Fruit fly (Drosophila melanogaster) whole organism, wandering third instar larva: ENCODE results near the gene CG43673.

ENCODE experiments used
- Abd-B ChIP-seq: fragments of >200 bp; optimal IDR thresholded peaks from 2 replicates; lab custom pipeline; 2017; ENCODE audit warnings: missing biosample characterization, missing genetic modification characterization
- CG32264 ChIP-seq: fragments of 200-800 bp; sonication (Bioruptor generic); optimal IDR thresholded peaks from 2 replicates; lab custom pipeline; 2016; ENCODE audit warnings: missing biosample characterization, missing genetic modification characterization
- CG9705 ChIP-seq: fragments of 200-800 bp; sonication (Bioruptor generic); optimal IDR thresholded peaks from 2 replicates; lab custom pipeline; 2018; ENCODE audit warnings: missing biosample characterization, mild to moderate bottlenecking, missing genetic modification characterization
- CrebA ChIP-seq: fragments of 200-800 bp; sonication (Bioruptor generic); optimal IDR thresholded peaks from 2 replicates; lab custom pipeline; 2016; ENCODE audit warnings: missing biosample characterization, mild to moderate bottlenecking, missing genetic modification characterization, borderline replicate concordance
- Dfd ChIP-seq: fragments of >200 bp; optimal IDR thresholded peaks from 2 replicates; lab custom pipeline; 2017; ENCODE audit warnings: missing biosample characterization, missing genetic modification characterization
- Dif ChIP-seq: fragments of 200-275, 200-300 bp; sonication (Bioruptor generic); optimal IDR thresholded peaks from 2 replicates; lab custom pipeline; 2018; ENCODE audit warnings: missing biosample characterization, missing genetic modification characterization; ENCODE audit not compliant: partially characterized antibody
- GATAd ChIP-seq: sonication (Bioruptor generic); optimal IDR thresholded peaks from 2 replicates; lab custom pipeline; 2016; ENCODE audit warnings: missing biosample characterization, missing genetic modification characterization
- HLH106 ChIP-seq: fragments of 200-800 bp; optimal IDR thresholded peaks from 3 replicates; lab custom pipeline; 2019; ENCODE audit warnings: missing biosample characterization, mild to moderate bottlenecking, missing genetic modification characterization, moderate library complexity
- Hnf4 ChIP-seq: fragments of 200-800 bp; sonication (Bioruptor generic); optimal IDR thresholded peaks from 2 replicates; lab custom pipeline; 2016; ENCODE audit warnings: missing biosample characterization, mild to moderate bottlenecking, missing genetic modification characterization
- Hr78 ChIP-seq: fragments of >200 bp; optimal IDR thresholded peaks from 2 replicates; lab custom pipeline; 2017; ENCODE audit warnings: missing biosample characterization, missing genetic modification characterization
- Jra ChIP-seq: sonication (Bioruptor generic); optimal IDR thresholded peaks from 2 replicates; lab custom pipeline; 2016; ENCODE audit warnings: missing biosample characterization, missing genetic modification characterization
- Mio ChIP-seq: sonication (Bioruptor generic); optimal IDR thresholded peaks from 2 replicates; lab custom pipeline; 2016; ENCODE audit warnings: missing biosample characterization, missing genetic modification characterization
- Myc ChIP-seq: fragments of >200 bp; optimal IDR thresholded peaks from 2 replicates; lab custom pipeline; 2017
- N ChIP-seq: fragments of >200 bp; optimal IDR thresholded peaks from 2 replicates; lab custom pipeline; 2018; ENCODE audit warnings: missing biosample characterization, missing external identifiers, missing genetic modification characterization
- OdsH ChIP-seq: fragments of 200-800 bp; sonication (Bioruptor generic); optimal IDR thresholded peaks from 2 replicates; lab custom pipeline; 2016; ENCODE audit warnings: missing biosample characterization, mild to moderate bottlenecking, missing genetic modification characterization
- Rel ChIP-seq, 2 experiments: fragments of 200-800 bp; sonication (Bioruptor generic) in 1 of 2; optimal IDR thresholded peaks; 2 replicates in 1 of 2; 3 replicates in 1 of 2; lab custom pipeline; 2016 to 2019; ENCODE audit warnings: mild to moderate bottlenecking in 2 of 2, missing biosample characterization in 2 of 2, missing genetic modification characterization in 2 of 2, moderate library complexity in 1 of 2
- Sp1 ChIP-seq: fragments of 200-800 bp; sonication (Bioruptor generic); optimal IDR thresholded peaks from 3 replicates; lab custom pipeline; 2019; ENCODE audit warnings: missing biosample characterization, mild to moderate bottlenecking, missing genetic modification characterization, moderate library complexity
- Vsx2 ChIP-seq: fragments of 200-300, 225-300 bp; sonication (Bioruptor generic); optimal IDR thresholded peaks from 2 replicates; lab custom pipeline; 2018; ENCODE audit warnings: missing biosample characterization, missing genetic modification characterization; ENCODE audit not compliant: partially characterized antibody
- br ChIP-seq: fragments of 200-800 bp; sonication (Bioruptor generic); optimal IDR thresholded peaks from 2 replicates; lab custom pipeline; 2016; ENCODE audit warnings: missing biosample characterization, missing genetic modification characterization
- brk ChIP-seq: fragments of 200-800 bp; sonication (Bioruptor generic); optimal IDR thresholded peaks from 2 replicates; lab custom pipeline; 2016; ENCODE audit warnings: missing biosample characterization, mild to moderate bottlenecking, missing genetic modification characterization
- dl ChIP-seq, 2 experiments: fragments of 175-275, 200-275 bp in 1 of 2; fragments of 200-275 bp in 1 of 2; sonication (Bioruptor generic); optimal IDR thresholded peaks; lab custom pipeline; 2018; ENCODE audit warnings: mild to moderate bottlenecking in 2 of 2, missing biosample characterization in 2 of 2, missing genetic modification characterization in 2 of 2, moderate library complexity in 2 of 2; ENCODE audit not compliant: partially characterized antibody in 2 of 2, insufficient read depth in 1 of 2
- dmrt93B ChIP-seq: fragments of 200-800 bp; sonication (Bioruptor generic); optimal IDR thresholded peaks from 2 replicates; lab custom pipeline; 2018; ENCODE audit warnings: missing biosample characterization, mild to moderate bottlenecking, missing genetic modification characterization
- dsf ChIP-seq: sonication (Bioruptor generic); optimal IDR thresholded peaks from 2 replicates; lab custom pipeline; 2016; ENCODE audit warnings: missing biosample characterization, missing genetic modification characterization, borderline replicate concordance
- ey ChIP-seq: fragments of 200-800 bp; sonication (Bioruptor generic); optimal IDR thresholded peaks from 2 replicates; lab custom pipeline; 2016; ENCODE audit warnings: missing biosample characterization, missing genetic modification characterization
- foxo ChIP-seq, 2 experiments: fragments of 200-800 bp; sonication (Bioruptor generic); optimal IDR thresholded peaks; 2 replicates in 1 of 2; 3 replicates in 1 of 2; lab custom pipeline; 2016 to 2017; ENCODE audit warnings: missing biosample characterization in 2 of 2, missing genetic modification characterization in 2 of 2
- fru ChIP-seq: fragments of 200-800 bp; sonication (Bioruptor generic); optimal IDR thresholded peaks from 3 replicates; lab custom pipeline; 2016; ENCODE audit warnings: missing biosample characterization, mild to moderate bottlenecking, missing genetic modification characterization
- h ChIP-seq: fragments of 200-800 bp; sonication (Bioruptor generic); optimal IDR thresholded peaks from 3 replicates; lab custom pipeline; 2016; ENCODE audit warnings: missing biosample characterization, mild to moderate bottlenecking, missing genetic modification characterization
- jim ChIP-seq: fragments of 175-275, 200-325 bp; sonication (Bioruptor generic); optimal IDR thresholded peaks from 2 replicates; lab custom pipeline; 2016; ENCODE audit warnings: missing biosample characterization, mild to moderate bottlenecking, missing genetic modification characterization
- lola ChIP-seq: fragments of >200 bp; optimal IDR thresholded peaks from 2 replicates; lab custom pipeline; 2017; ENCODE audit warnings: missing biosample characterization, missing genetic modification characterization
- pan ChIP-seq: fragments of >200 bp; optimal IDR thresholded peaks from 2 replicates; lab custom pipeline; 2017
- psq ChIP-seq: fragments of 200-800 bp; sonication (Bioruptor generic); optimal IDR thresholded peaks from 3 replicates; lab custom pipeline; 2017; ENCODE audit warnings: missing biosample characterization, mild to moderate bottlenecking, missing genetic modification characterization, moderate library complexity
- rgr ChIP-seq: fragments of 200-800 bp; sonication (Bioruptor generic); optimal IDR thresholded peaks from 3 replicates; lab custom pipeline; 2016; ENCODE audit warnings: missing biosample characterization, mild to moderate bottlenecking, missing genetic modification characterization
- sage ChIP-seq: fragments of 200-800 bp; sonication (Bioruptor generic); optimal IDR thresholded peaks from 2 replicates; lab custom pipeline; 2016; ENCODE audit warnings: missing biosample characterization, mild to moderate bottlenecking, missing genetic modification characterization
- sv ChIP-seq: fragments of 200-800 bp; sonication (Bioruptor generic); optimal IDR thresholded peaks from 3 replicates; lab custom pipeline; 2016; ENCODE audit warnings: missing biosample characterization, missing genetic modification characterization
- usp ChIP-seq: fragments of >200 bp; optimal IDR thresholded peaks from 2 replicates; lab custom pipeline; 2017; ENCODE audit warnings: missing biosample characterization, missing genetic modification characterization
- woc ChIP-seq: sonication (Bioruptor generic); optimal IDR thresholded peaks from 2 replicates; lab custom pipeline; 2016; ENCODE audit warnings: missing biosample characterization, mild to moderate bottlenecking, missing genetic modification characterization

Gene CG43673

dm6 chrX:15778846-15779245, at the start of gene CG43673:
Gene CG43673 (plus strand): TSS chrX:15779146.
- no peak for TF ChIP-seq Dif (GFP tag; lab: Kevin White, UChicago)
- no peak for TF ChIP-seq CG9705
- TF ChIP-seq Hnf4, result no peak
- TF ChIP-seq Hr78 (GFP tag; lab: Kevin White, UChicago), result no peak
- no peak for TF ChIP-seq ey (GFP tag; lab: Kevin White, UChicago)
- TF ChIP-seq Rel (GFP tag; optimal IDR thresholded peaks at IDR 0.05; lab: Kevin White, UChicago), result no peak
- TF ChIP-seq Rel (tag; optimal IDR thresholded peaks at IDR 0.05; lab: Kevin White, UChicago), result no peak
- no peak for TF ChIP-seq pan (lab: Kevin White, UChicago)
- TF ChIP-seq woc, result no peak
- no peak for TF ChIP-seq fru (GFP tag; lab: Kevin White, UChicago)
- no peak for TF ChIP-seq Sp1 (GFP tag; lab: Kevin White, UChicago)
- no peak for TF ChIP-seq Myc (lab: Kevin White, UChicago)
- no peak for TF ChIP-seq Jra (GFP tag; lab: Kevin White, UChicago)
- TF ChIP-seq dmrt93B (GFP tag; lab: Kevin White, UChicago), result no peak
- no peak for TF ChIP-seq usp (GFP tag; lab: Kevin White, UChicago)
- TF ChIP-seq psq (GFP tag; lab: Kevin White, UChicago), result no peak
- no peak for TF ChIP-seq Vsx2 (GFP tag; lab: Kevin White, UChicago)

dm6 chrX:15731968-15732367, 47.0 kb upstream of the CG43673 start, which contains the start of gene CG8191:
Gene CG8191 (plus strand): TSS chrX:15732178.
- TF ChIP-seq Rel (GFP tag; optimal IDR thresholded peaks at IDR 0.05; lab: Kevin White, UChicago) (no peak), Rel (tag; optimal IDR thresholded peaks at IDR 0.05; lab: Kevin White, UChicago) (no peak), dsf (GFP tag; lab: Kevin White, UChicago) (no peak), ey (GFP tag; lab: Kevin White, UChicago) (no peak), Mio (GFP tag; lab: Kevin White, UChicago) (no peak), usp (GFP tag; lab: Kevin White, UChicago) (no peak), dmrt93B (GFP tag; lab: Kevin White, UChicago) (no peak), dl (GFP tag; optimal IDR thresholded peaks at IDR 0.05; lab: Kevin White, UChicago; ENCODE audit: insufficient read depth in 1 of 2, partially characterized antibody in 2 of 2) (no peak), CG9705 (no peak), Hnf4 (no peak), rgr (GFP tag; lab: Kevin White, UChicago) (no peak), lola (no peak), Dif (GFP tag; lab: Kevin White, UChicago) (no peak), GATAd (GFP tag; lab: Kevin White, UChicago) (no peak), CrebA (GFP tag; lab: Kevin White, UChicago) (no peak), psq (GFP tag; lab: Kevin White, UChicago) (no peak), Sp1 (GFP tag; lab: Kevin White, UChicago) (no peak), CG32264 (GFP tag; lab: Kevin White, UChicago) (no peak), sage (no peak), jim (GFP tag; lab: Kevin White, UChicago) (no peak), N (GFP tag; lab: Kevin White, UChicago) (no peak)

dm6 chrX:15733192-15733892, 45.6 kb upstream of the CG43673 start:
- TF ChIP-seq Jra (GFP tag; lab: Kevin White, UChicago) (no peak), GATAd (GFP tag; lab: Kevin White, UChicago) (no peak), CG32264 (GFP tag; lab: Kevin White, UChicago) (no peak), N (GFP tag; lab: Kevin White, UChicago) (no peak), CrebA (GFP tag; lab: Kevin White, UChicago) (no peak)

dm6 chrX:15733995-15734394, 45.0 kb upstream of the CG43673 start, which contains the start of the genes CG12379 and MagR:
Gene CG12379 (minus strand): TSS chrX:15733996.
Gene MagR (plus strand): TSS chrX:15734270.
- TF ChIP-seq dl (GFP tag; optimal IDR thresholded peaks at IDR 0.05; lab: Kevin White, UChicago; ENCODE audit: insufficient read depth in 1 of 2, partially characterized antibody in 2 of 2) (no peak), Dfd (GFP tag; lab: Kevin White, UChicago) (no peak), lola (no peak), GATAd (GFP tag; lab: Kevin White, UChicago) (no peak), dmrt93B (GFP tag; lab: Kevin White, UChicago) (no peak), rgr (GFP tag; lab: Kevin White, UChicago) (peak; percentile 53), Hnf4 (no peak), sage (no peak), Dif (GFP tag; lab: Kevin White, UChicago) (no peak), h (GFP tag; lab: Kevin White, UChicago) (peak; percentile 73), Myc (lab: Kevin White, UChicago) (peak; percentile 68), HLH106 (peak; percentile 81), Hr78 (GFP tag; lab: Kevin White, UChicago) (no peak), Sp1 (GFP tag; lab: Kevin White, UChicago) (peak; percentile 69), psq (GFP tag; lab: Kevin White, UChicago) (peak; percentile 32), foxo (GFP tag; optimal IDR thresholded peaks at IDR 0.05; lab: Kevin White, UChicago) (peak in 1 of 2 experiments; percentile 59), fru (GFP tag; lab: Kevin White, UChicago) (peak; percentile 71), woc (peak; percentile 88), br (GFP tag; lab: Kevin White, UChicago) (peak; percentile 48), brk (no peak), CG32264 (GFP tag; lab: Kevin White, UChicago) (no peak), Abd-B (GFP tag; lab: Kevin White, UChicago) (no peak), usp (GFP tag; lab: Kevin White, UChicago) (no peak), Rel (GFP tag; optimal IDR thresholded peaks at IDR 0.05; lab: Kevin White, UChicago) (no peak), Rel (tag; optimal IDR thresholded peaks at IDR 0.05; lab: Kevin White, UChicago) (peak; percentile 28), ey (GFP tag; lab: Kevin White, UChicago) (peak; percentile 57), sv (peak; percentile 35), CG9705 (peak; percentile 71), OdsH (GFP tag; lab: Kevin White, UChicago) (no peak)
